Fruit fly (Drosophila melanogaster) whole organism, embryonic: ENCODE results near the gene Upf1.

Source experiments
- Atf6 ChIP-seq: fragments of 200-800 bp; sonication (Bioruptor generic); IDR thresholded peaks from 2 replicates; pipeline ENCODE4 v1.3.6; 2022; ENCODE audit warnings: missing biosample characterization, missing genetic modification characterization
- Bgb ChIP-seq: fragments of 200-800 bp; sonication (Bioruptor generic); IDR thresholded peaks from 2 replicates; pipeline ENCODE4 v1.3.6; 2022; ENCODE audit warnings: missing biosample characterization, missing genetic modification characterization; ENCODE audit not compliant: partially characterized antibody
- CG10267 ChIP-seq: fragments of 200-800 bp; sonication (Bioruptor generic); optimal IDR thresholded peaks from 2 replicates; lab custom pipeline; 2018; ENCODE audit warnings: missing biosample characterization, mild to moderate bottlenecking, missing genetic modification characterization, moderate library complexity
- CG10274 ChIP-seq: fragments of 200-800 bp; sonication (Bioruptor generic); optimal IDR thresholded peaks from 3 replicates; lab custom pipeline; 2017; ENCODE audit warnings: missing biosample characterization, mild to moderate bottlenecking, missing genetic modification characterization
- CG11093 ChIP-seq: fragments of 200-800 bp; sonication (Bioruptor generic); IDR thresholded peaks from 3 replicates; pipeline ENCODE4 v1.3.6; 2022; ENCODE audit warnings: missing biosample characterization, missing genetic modification characterization
- CG11504 ChIP-seq: fragments of 200-800 bp; sonication (Bioruptor generic); optimal IDR thresholded peaks from 3 replicates; lab custom pipeline; 2019; ENCODE audit warnings: missing biosample characterization, mild to moderate bottlenecking, missing genetic modification characterization, moderate library complexity
- CG12219 ChIP-seq: fragments of 200-800 bp; sonication (Bioruptor generic); optimal IDR thresholded peaks from 3 replicates; lab custom pipeline; 2018; ENCODE audit warnings: missing biosample characterization, mild to moderate bottlenecking, missing genetic modification characterization
- CG14050 ChIP-seq: fragments of 200-800 bp; sonication (Bioruptor generic); IDR thresholded peaks from 3 replicates; pipeline ENCODE4 v1.3.6; 2022; ENCODE audit warnings: missing biosample characterization, missing genetic modification characterization
- CG14710 ChIP-seq: fragments of 200-800 bp; sonication (Bioruptor generic); optimal IDR thresholded peaks from 3 replicates; lab custom pipeline; 2019; ENCODE audit warnings: missing biosample characterization, mild to moderate bottlenecking, missing genetic modification characterization, moderate library complexity
- CG15269 ChIP-seq: fragments of 200-800 bp; sonication (Bioruptor generic); optimal IDR thresholded peaks from 2 replicates; lab custom pipeline; 2018; ENCODE audit warnings: missing biosample characterization, mild to moderate bottlenecking, missing genetic modification characterization, moderate library complexity
- CG1647 ChIP-seq: fragments of 200-800 bp; sonication (Bioruptor generic); optimal IDR thresholded peaks from 3 replicates; lab custom pipeline; 2016; ENCODE audit warnings: missing biosample characterization, missing genetic modification characterization
- CG17385 ChIP-seq: fragments of 200-800 bp; sonication (Bioruptor generic); optimal IDR thresholded peaks from 3 replicates; lab custom pipeline; 2018; ENCODE audit warnings: missing biosample characterization, mild to moderate bottlenecking, missing genetic modification characterization
- CG2120 ChIP-seq: fragments of 200-800 bp; sonication (Bioruptor generic); optimal IDR thresholded peaks from 3 replicates; lab custom pipeline; 2016; ENCODE audit warnings: missing biosample characterization, missing genetic modification characterization
- CG2875 ChIP-seq: fragments of 200-800 bp; sonication (Bioruptor generic); optimal IDR thresholded peaks from 2 replicates; lab custom pipeline; 2017; ENCODE audit warnings: missing biosample characterization, mild to moderate bottlenecking, missing genetic modification characterization, missing genetic modification reagents
- CG30403 ChIP-seq: fragments of 200-800 bp; sonication (Bioruptor generic); optimal IDR thresholded peaks from 3 replicates; lab custom pipeline; 2016; ENCODE audit warnings: missing biosample characterization, missing genetic modification characterization
- CG32767 ChIP-seq: fragments of 200-800 bp; sonication (Bioruptor generic); IDR thresholded peaks from 2 replicates; pipeline ENCODE4 v1.3.6; 2022; ENCODE audit warnings: missing biosample characterization, missing genetic modification characterization
- CG4404 ChIP-seq: fragments of 200-800 bp; sonication (Bioruptor generic); IDR thresholded peaks from 2 replicates; pipeline ENCODE4 v1.3.6; 2022; ENCODE audit warnings: missing biosample characterization, missing genetic modification characterization
- CG7357 ChIP-seq: fragments of 200-800 bp; sonication (Bioruptor generic); IDR thresholded peaks from 3 replicates; pipeline ENCODE4 v1.3.6; 2022; ENCODE audit warnings: missing biosample characterization, missing genetic modification characterization
- CG7556 ChIP-seq: fragments of 200-800 bp; sonication (Bioruptor generic); optimal IDR thresholded peaks from 2 replicates; lab custom pipeline; 2017; ENCODE audit warnings: missing biosample characterization, mild to moderate bottlenecking, missing genetic modification characterization
- CG8478 ChIP-seq: fragments of >200 bp; optimal IDR thresholded peaks from 2 replicates; lab custom pipeline; 2018
- CG9437 ChIP-seq: fragments of 200-800 bp; sonication (Bioruptor generic); optimal IDR thresholded peaks from 2 replicates; lab custom pipeline; 2018; ENCODE audit warnings: missing biosample characterization, mild to moderate bottlenecking, missing genetic modification characterization
- D19B ChIP-seq: fragments of 200-800 bp; sonication (Bioruptor generic); optimal IDR thresholded peaks from 2 replicates; lab custom pipeline; 2017; ENCODE audit warnings: missing biosample characterization, mild to moderate bottlenecking, missing genetic modification characterization
- Dad ChIP-seq: fragments of 200-800 bp; sonication (Bioruptor generic); optimal IDR thresholded peaks from 3 replicates; lab custom pipeline; 2016; ENCODE audit warnings: missing biosample characterization, missing genetic modification characterization
- Hand ChIP-seq: fragments of 200-800 bp; sonication (Bioruptor generic); optimal IDR thresholded peaks from 2 replicates; lab custom pipeline; 2017; ENCODE audit warnings: mild to moderate bottlenecking, missing biosample characterization, missing genetic modification reagents, missing genetic modification characterization
- Hr3 ChIP-seq: fragments of 200-800 bp; sonication (Bioruptor generic); optimal IDR thresholded peaks from 3 replicates; lab custom pipeline; 2016; ENCODE audit warnings: missing biosample characterization, missing genetic modification characterization
- Hr78 ChIP-seq, 2 experiments: fragments of 200-800 bp in 1 of 2; fragments of >200 bp in 1 of 2; sonication (Bioruptor generic) in 1 of 2; optimal IDR thresholded peaks; 2 replicates each; lab custom pipeline; 2017 to 2019; ENCODE audit warnings: missing biosample characterization in 2 of 2, missing genetic modification characterization in 2 of 2, mild to moderate bottlenecking in 1 of 2, moderate library complexity in 1 of 2
- Kr ChIP-seq: fragments of 200-800 bp; sonication (Bioruptor generic); optimal IDR thresholded peaks from 2 replicates; lab custom pipeline; 2017; ENCODE audit warnings: missing biosample characterization, mild to moderate bottlenecking, missing genetic modification characterization
- MBD-R2 ChIP-seq: fragments of 200-800 bp; sonication (Bioruptor generic); IDR thresholded peaks from 2 replicates; pipeline ENCODE4 v1.3.6; 2022; ENCODE audit warnings: missing biosample characterization, missing genetic modification characterization
- PHDP ChIP-seq: fragments of 200-800 bp; sonication (Bioruptor generic); optimal IDR thresholded peaks from 3 replicates; lab custom pipeline; 2018; ENCODE audit warnings: missing biosample characterization, mild to moderate bottlenecking, missing genetic modification characterization, moderate library complexity
- Sox102F ChIP-seq: fragments of 200-800 bp; sonication (Bioruptor generic); optimal IDR thresholded peaks from 2 replicates; lab custom pipeline; 2018; ENCODE audit warnings: missing biosample characterization, mild to moderate bottlenecking, missing genetic modification characterization, moderate library complexity
- Spps ChIP-seq: fragments of 200-800 bp; sonication (Bioruptor generic); optimal IDR thresholded peaks from 2 replicates; lab custom pipeline; 2018; ENCODE audit warnings: missing biosample characterization, mild to moderate bottlenecking, missing genetic modification characterization
- Stat92E ChIP-seq, 3 experiments: fragments of >200 bp in 2 of 3; fragments of 200-800 bp in 1 of 3; sonication (Bioruptor generic) in 1 of 3; optimal IDR thresholded peaks; 2 replicates each; lab custom pipeline; 2017 to 2019; ENCODE audit warnings: missing biosample characterization in 3 of 3, missing genetic modification characterization in 3 of 3, mild to moderate bottlenecking in 1 of 3, moderate library complexity in 1 of 3
- amos ChIP-seq: fragments of 200-800 bp; sonication (Bioruptor generic); IDR thresholded peaks from 2 replicates; pipeline ENCODE4 v1.3.6; 2022; ENCODE audit warnings: missing biosample characterization, missing genetic modification characterization; ENCODE audit not compliant: partially characterized antibody
- cg ChIP-seq: fragments of 200-800 bp; sonication (Bioruptor generic); optimal IDR thresholded peaks from 3 replicates; lab custom pipeline; 2019; ENCODE audit warnings: missing biosample characterization, mild to moderate bottlenecking, missing genetic modification characterization, moderate library complexity
- chinmo ChIP-seq: fragments of 200-800 bp; sonication (Bioruptor generic); IDR thresholded peaks from 4 replicates; pipeline ENCODE4 v1.3.6; 2022; ENCODE audit warnings: missing biosample characterization, missing genetic modification characterization; ENCODE audit not compliant: partially characterized antibody
- croc ChIP-seq: fragments of 200-800 bp; sonication (Bioruptor generic); conservative IDR thresholded peaks from 3 replicates; pipeline ENCODE4 v1.3.6; 2022; ENCODE audit warnings: missing biosample characterization, missing genetic modification characterization
- da ChIP-seq: fragments of 200-800 bp; sonication (Bioruptor generic); optimal IDR thresholded peaks from 2 replicates; lab custom pipeline; 2016; ENCODE audit warnings: missing biosample characterization, missing genetic modification characterization
- dmrt11E ChIP-seq: fragments of 200-800 bp; sonication (Bioruptor generic); optimal IDR thresholded peaks from 3 replicates; lab custom pipeline; 2018; ENCODE audit warnings: missing biosample characterization, mild to moderate bottlenecking, missing genetic modification characterization, moderate library complexity
- en ChIP-seq: fragments of 200-800 bp; sonication (Bioruptor generic); optimal IDR thresholded peaks from 2 replicates; lab custom pipeline; 2016; ENCODE audit warnings: missing biosample characterization, missing genetic modification characterization
- fd102C ChIP-seq: fragments of 200-800 bp; sonication (Bioruptor generic); optimal IDR thresholded peaks from 2 replicates; lab custom pipeline; 2018; ENCODE audit warnings: missing biosample characterization, mild to moderate bottlenecking, missing genetic modification characterization, moderate library complexity
- ftz-f1 ChIP-seq: fragments of 200-800 bp; sonication (Bioruptor generic); optimal IDR thresholded peaks from 2 replicates; lab custom pipeline; 2016; ENCODE audit warnings: missing biosample characterization, missing genetic modification characterization
- her ChIP-seq: fragments of 200-800 bp; sonication (Bioruptor generic); optimal IDR thresholded peaks from 2 replicates; lab custom pipeline; 2016; ENCODE audit warnings: missing biosample characterization, missing genetic modification characterization
- kay ChIP-seq: fragments of 200-800 bp; sonication (Bioruptor generic); optimal IDR thresholded peaks from 2 replicates; lab custom pipeline; 2016; ENCODE audit warnings: missing biosample characterization, missing genetic modification characterization
- luna ChIP-seq: fragments of 200-800 bp; sonication (Bioruptor generic); optimal IDR thresholded peaks from 2 replicates; lab custom pipeline; 2016; ENCODE audit warnings: missing biosample characterization, missing genetic modification characterization
- pb ChIP-seq: fragments of 200-800 bp; sonication (Bioruptor generic); optimal IDR thresholded peaks from 3 replicates; lab custom pipeline; 2016; ENCODE audit warnings: missing biosample characterization, missing genetic modification characterization
- pfk ChIP-seq: fragments of 200-800 bp; sonication (Bioruptor generic); optimal IDR thresholded peaks from 2 replicates; lab custom pipeline; 2018; ENCODE audit warnings: missing biosample characterization, mild to moderate bottlenecking, missing genetic modification characterization, moderate library complexity
- rib ChIP-seq: fragments of 200-800 bp; sonication (Bioruptor generic); IDR thresholded peaks from 2 replicates; pipeline ENCODE4 v1.3.6; 2022; ENCODE audit warnings: missing biosample characterization, missing genetic modification characterization
- ro ChIP-seq: fragments of 200-800 bp; sonication (Bioruptor generic); IDR thresholded peaks from 2 replicates; pipeline ENCODE4 v1.3.6; 2022; ENCODE audit warnings: missing biosample characterization, missing genetic modification characterization
- sens-2 ChIP-seq: fragments of 200-800 bp; sonication (Bioruptor generic); IDR thresholded peaks from 2 replicates; pipeline ENCODE4 v1.3.6; 2022; ENCODE audit warnings: missing biosample characterization, missing genetic modification characterization
- slp2 ChIP-seq: fragments of 200-800 bp; sonication (Bioruptor generic); optimal IDR thresholded peaks from 2 replicates; lab custom pipeline; 2016; ENCODE audit warnings: missing biosample characterization, missing genetic modification characterization

The Upf1 gene

DNA sequence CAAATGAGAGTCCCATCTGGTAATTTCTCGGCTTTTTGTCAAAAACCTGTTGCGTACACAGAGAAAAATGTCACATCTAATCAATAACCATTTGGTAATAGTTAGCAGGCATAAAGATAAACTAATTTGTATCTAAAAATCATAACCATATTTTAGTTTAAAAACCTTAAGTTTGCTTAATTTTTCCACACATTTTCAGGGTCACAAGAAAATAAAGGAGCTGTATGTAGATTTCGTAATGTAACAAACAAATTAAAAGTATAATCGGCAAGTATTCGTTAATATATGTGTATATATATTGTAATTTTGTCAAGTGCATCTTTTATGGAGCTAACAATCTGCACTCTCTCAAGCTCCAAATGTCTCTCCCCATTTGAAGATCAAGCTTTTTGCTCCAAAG is 15.8 kb upstream of the Upf1 start (continued):
- TF ChIP-seq D19B (GFP tag; lab: Kevin White, UChicago) (peak; percentile 71), luna (GFP tag; lab: Kevin White, UChicago) (peak; percentile 9), CG30403 (GFP tag; lab: Kevin White, UChicago) (peak; percentile 93), CG14050 (GFP tag; lab: Robert Waterston, UW) (peak; percentile 84), cg (GFP tag; lab: Kevin White, UChicago) (no peak), Atf6 (peak; percentile 92), CG7556 (GFP tag; lab: Kevin White, UChicago) (peak; percentile 90), CG11093 (GFP tag; lab: Robert Waterston, UW) (peak; percentile 78), kay (GFP tag; lab: Kevin White, UChicago) (peak; percentile 59), Hand (GFP tag; lab: Kevin White, UChicago) (peak; percentile 70), Stat92E (GFP tag; optimal IDR thresholded peaks at IDR 0.05; lab: Kevin White, UChicago) (peak in 1 of 3 experiments; percentile 45), Bgb (GFP tag; lab: Robert Waterston, UW) (no peak), CG8478 (lab: Kevin White, UChicago) (no peak), CG10274 (peak; percentile 57), CG10267 (peak; percentile 88), MBD-R2 (GFP tag; lab: Robert Waterston, UW) (peak; percentile 28; the same call in 1 of the 2 replicates), pb (GFP tag; lab: Kevin White, UChicago) (peak; percentile 28), Dad (GFP tag; lab: Kevin White, UChicago) (peak; percentile 68), Kr (GFP tag; lab: Kevin White, UChicago) (no peak), PHDP (tag; lab: Kevin White, UChicago) (peak; percentile 94), Hr3 (GFP tag; lab: Kevin White, UChicago) (peak; percentile 85), rib (GFP tag; lab: Robert Waterston, UW) (peak; percentile 76), pfk (GFP tag; lab: Kevin White, UChicago) (no peak), CG4404 (GFP tag; lab: Robert Waterston, UW) (peak; percentile 50), CG32767 (GFP tag; lab: Robert Waterston, UW) (peak; percentile 87), dmrt11E (peak; percentile 81), CG2120 (GFP tag; lab: Kevin White, UChicago) (peak; percentile 86), CG1647 (GFP tag; lab: Kevin White, UChicago) (peak; percentile 41), en (GFP tag; lab: Kevin White, UChicago) (peak; percentile 30), ro (peak; percentile 64; the same call in 1 of the 2 replicates), her (peak; percentile 39), slp2 (GFP tag; lab: Kevin White, UChicago) (peak; percentile 69), CG15269 (tag; lab: Kevin White, UChicago) (peak; percentile 93), da (GFP tag; lab: Kevin White, UChicago) (peak; percentile 26), chinmo (GFP tag; lab: Robert Waterston, UW) (no peak), amos (GFP tag; lab: Robert Waterston, UW) (no peak), CG7357 (GFP tag; lab: Robert Waterston, UW) (peak; percentile 82), CG12219 (GFP tag; lab: Kevin White, UChicago) (peak; percentile 89), CG17385 (GFP tag; lab: Kevin White, UChicago) (peak; percentile 88), CG14710 (peak; percentile 89), Hr78 (GFP tag; optimal IDR thresholded peaks at IDR 0.05; lab: Kevin White, UChicago) (peak in 1 of 2 experiments; percentile 79), fd102C (peak; percentile 2), ftz-f1 (no peak), CG2875 (GFP tag; lab: Kevin White, UChicago) (peak; percentile 80), CG9437 (GFP tag; lab: Kevin White, UChicago) (peak; percentile 85), sens-2 (GFP tag; lab: Robert Waterston, UW) (peak; percentile 68; the same call in 1 of the 2 replicates), Sox102F (GFP tag; lab: Kevin White, UChicago) (peak; percentile 93), CG11504 (tag; lab: Kevin White, UChicago) (peak; percentile 94), Spps (peak; percentile 84), croc (GFP tag; lab: Robert Waterston, UW) (peak; percentile 87)
